Fruit fly (Drosophila melanogaster) whole organism, adult: Measurements from ENCODE around the gene Pdf.

Experiments used
- cic ChIP-seq: fragments of 200-800 bp; sonication (Bioruptor generic); optimal IDR thresholded peaks from 2 replicates; lab custom pipeline; 2017; ENCODE audit warnings: missing biosample characterization, mild to moderate bottlenecking, missing genetic modification characterization, moderate library complexity
- toe ChIP-seq: fragments of 200-800 bp; sonication (Bioruptor generic); optimal IDR thresholded peaks from 2 replicates; lab custom pipeline; 2016; ENCODE audit warnings: missing biosample characterization, missing genetic modification characterization

DNA sequence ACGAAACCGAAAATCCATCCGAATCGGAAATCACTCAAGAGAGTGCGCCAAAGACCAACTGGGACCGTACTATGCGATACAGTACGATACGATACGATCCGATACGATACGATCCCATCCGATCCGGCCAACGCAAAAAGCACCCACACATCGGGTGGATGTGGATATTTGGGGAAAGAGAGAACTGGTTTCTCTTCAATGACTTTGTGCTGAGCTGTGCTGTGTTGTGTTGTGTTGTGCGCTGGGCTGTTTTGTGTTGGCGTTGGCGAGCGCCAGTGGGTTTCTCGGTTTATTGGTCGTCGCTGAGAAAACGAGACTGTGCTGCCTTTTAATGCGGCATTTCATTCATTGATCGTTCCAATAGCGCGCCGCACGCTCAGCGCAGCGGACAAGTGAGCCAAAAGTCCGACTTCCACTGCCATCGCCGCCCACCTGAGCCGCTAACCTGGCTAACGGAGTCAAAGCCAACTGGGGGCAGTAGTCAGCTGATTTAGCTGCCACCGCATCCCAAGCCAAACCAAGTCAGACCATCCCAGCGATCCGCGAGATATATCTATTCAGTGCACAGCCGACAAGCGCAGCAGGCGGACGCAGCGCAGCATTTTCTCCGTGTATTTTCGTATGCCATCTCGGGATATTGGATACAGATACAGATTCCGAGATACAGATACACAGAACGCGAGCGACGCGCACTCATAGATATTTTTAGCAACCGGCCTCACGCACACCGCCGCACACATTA lies 15.3 kb downstream of the Pdf start, which contains the start of gene tx:
- TF ChIP-seq cic (GFP tag; lab: Kevin White, UChicago) (peak; percentile 35), toe (GFP tag; lab: Kevin White, UChicago) (no peak)
